Worm (Caenorhabditis elegans) whole organism, L1 larva: ENCODE measurements around the gene sth-1.

Experiments
- aly-2 ChIP-seq: fragments of 150-350 bp; optimal IDR thresholded peaks from 2 replicates; lab custom pipeline; 2014; ENCODE audit warnings: missing biosample characterization, missing genetic modification characterization
- blmp-1 ChIP-seq: fragments of 150-350 bp; optimal IDR thresholded peaks from 2 replicates; lab custom pipeline; 2014; ENCODE audit warnings: missing biosample characterization, missing genetic modification characterization
- ceh-82 ChIP-seq, 3 experiments: fragments of 150-350 bp in 1 of 3; sonication (generic microtip) in 2 of 3; optimal IDR thresholded peaks; 2 replicates each; lab custom pipeline; 2014 to 2017; ENCODE audit warnings: missing biosample characterization in 3 of 3, missing genetic modification characterization in 3 of 3
- efl-1 ChIP-seq, 4 experiments: fragments of 150-350 bp; optimal IDR thresholded peaks in 3 of 4; peaks in 1 of 4; 1 replicate in 1 of 4; 2 replicates in 3 of 4; lab custom pipeline; 2014; ENCODE audit warnings: missing biosample characterization in 2 of 4, missing genetic modification characterization in 2 of 4, missing genetic modification reagents in 2 of 4
- lin-13 ChIP-seq: fragments of 150-350 bp; optimal IDR thresholded peaks from 2 replicates; lab custom pipeline; 2014; ENCODE audit warnings: missing biosample characterization, missing genetic modification reagents, missing genetic modification characterization
- lin-39 ChIP-seq: fragments of 150-350 bp; optimal IDR thresholded peaks from 2 replicates; lab custom pipeline; 2014; ENCODE audit warnings: missing biosample characterization, missing genetic modification reagents, missing genetic modification characterization
- lsy-2 ChIP-seq, 2 experiments: fragments of 150-350 bp; optimal IDR thresholded peaks; 2 replicates each; lab custom pipeline; 2014; ENCODE audit warnings: missing biosample characterization in 2 of 2, missing genetic modification characterization in 2 of 2
- mep-1 ChIP-seq: fragments of 150-350 bp; optimal IDR thresholded peaks from 2 replicates; lab custom pipeline; 2014; ENCODE audit warnings: missing biosample characterization, missing genetic modification characterization
- nhr-237 ChIP-seq: fragments of 150-350 bp; optimal IDR thresholded peaks from 2 replicates; lab custom pipeline; 2014; ENCODE audit warnings: missing biosample characterization, missing genetic modification characterization
- nhr-28 ChIP-seq: fragments of 150-350 bp; optimal IDR thresholded peaks from 2 replicates; lab custom pipeline; 2014; ENCODE audit warnings: missing biosample characterization, missing genetic modification characterization
- snpc-4 ChIP-seq: fragments of 150-350 bp; optimal IDR thresholded peaks from 2 replicates; lab custom pipeline; 2014; ENCODE audit warnings: missing biosample characterization, missing genetic modification characterization
- snu-23 ChIP-seq: sonication (generic microtip); optimal IDR thresholded peaks from 2 replicates; lab custom pipeline; 2016; ENCODE audit warnings: missing genetic modification characterization, missing compliant biosample characterization
- unc-130 ChIP-seq: fragments of 150-350 bp; optimal IDR thresholded peaks from 2 replicates; lab custom pipeline; 2017; ENCODE audit warnings: missing biosample characterization, missing genetic modification characterization, inconsistent platforms
- unc-86 ChIP-seq: sonication (generic microtip); optimal IDR thresholded peaks from 2 replicates; lab custom pipeline; 2016; ENCODE audit warnings: missing genetic modification characterization, missing compliant biosample characterization

DNA sequence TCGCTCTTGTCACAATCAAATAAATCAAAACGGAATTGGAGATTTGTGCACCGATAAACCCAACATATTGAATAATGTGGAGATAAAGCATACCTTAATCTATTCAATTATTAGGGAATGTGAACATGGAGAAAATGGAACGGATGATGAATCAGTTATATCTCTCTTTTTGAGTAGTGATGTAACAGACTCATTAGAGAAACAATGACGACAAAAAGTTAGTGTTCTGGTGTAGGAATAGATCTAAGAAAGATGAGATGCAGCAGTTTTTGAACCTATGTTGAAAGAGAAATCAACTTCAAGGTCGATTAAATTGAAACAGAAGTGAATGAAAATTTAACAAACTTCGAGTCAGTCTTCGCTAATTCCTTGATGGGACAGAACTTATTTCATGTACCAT lies 43.4 kb downstream of the sth-1 start, which contains the start of gene str-146:
- TF ChIP-seq unc-86 (tag; lab: Kevin White, UChicago) (no peak), mep-1 (tag; lab: Kevin White, UChicago) (no peak), snpc-4 (tag; lab: Kevin White, UChicago) (no peak), blmp-1 (tag; lab: Kevin White, UChicago) (no peak), snu-23 (GFP tag; lab: Kevin White, UChicago) (no peak), lsy-2 (tag; optimal IDR thresholded peaks at IDR 0.05; lab: Kevin White, UChicago) (no peak), ceh-82 (tag; optimal IDR thresholded peaks at IDR 0.05; lab: Kevin White, UChicago) (no peak), nhr-28 (tag; lab: Kevin White, UChicago) (no peak), aly-2 (no peak), lin-39 (tag; lab: Kevin White, UChicago) (no peak), efl-1 (optimal IDR thresholded peaks at IDR 0.05; lab: Kevin White, UChicago) (no peak), efl-1 (GFP tag; optimal IDR thresholded peaks at IDR 0.05 in 1 of 2; lab: Kevin White, UChicago) (no peak), unc-130 (tag; lab: Kevin White, UChicago) (no peak), lin-13 (GFP tag; lab: Kevin White, UChicago) (no peak), nhr-237 (tag; lab: Kevin White, UChicago) (no peak)
